Worm (Caenorhabditis elegans): ENCODE data around the gene R07G3.7.

R07G3.7 gene

ce11 chrII:7588295-7588694 lies 25.2 kb downstream of the R07G3.7 start:
- TF ChIP-seq nhr-11 (tag; optimal IDR thresholded peaks at IDR 0.05) (no peak), ceh-31 (tag; optimal IDR thresholded peaks at IDR 0.05) (peak; percentile 1)

- TF ChIP-seq hlh-13 (GFP tag; optimal IDR thresholded peaks at IDR 0.05) (no peak), Y22D7AL.16 (tag; optimal IDR thresholded peaks at IDR 0.05) (no peak), elt-2 (tag; optimal IDR thresholded peaks at IDR 0.05) (no peak), gmeb-2 (tag; optimal IDR thresholded peaks at IDR 0.05) (no peak), hlh-6 (tag; optimal IDR thresholded peaks at IDR 0.05) (no peak), ceh-22 (tag; optimal IDR thresholded peaks at IDR 0.05) (no peak), ceh-48 (tag; optimal IDR thresholded peaks at IDR 0.05) (no peak), elt-4 (tag; optimal IDR thresholded peaks at IDR 0.05) (no peak), sox-4 (tag; optimal IDR thresholded peaks at IDR 0.05) (no peak), sox-2 (GFP tag; IDR thresholded peaks at IDR 0.05) (no peak), rnt-1 (tag; optimal IDR thresholded peaks at IDR 0.05) (no peak), unc-3 (GFP tag; conservative IDR thresholded peaks at IDR 0.05) (no peak), unc-3 (tag; optimal IDR thresholded peaks at IDR 0.05) (no peak), zip-5 (tag; optimal IDR thresholded peaks at IDR 0.05) (no peak), C38D4.7 (GFP tag; optimal IDR thresholded peaks at IDR 0.05) (no peak), lim-6 (tag; optimal IDR thresholded peaks at IDR 0.05) (no peak), lin-11 (tag; optimal IDR thresholded peaks at IDR 0.05) (no peak), nhr-11 (tag; optimal IDR thresholded peaks at IDR 0.05) (no peak), sdc-2 (tag; optimal IDR thresholded peaks at IDR 0.05) (no peak)
These were observed 30.0 kb downstream of the R07G3.7 start, which contains the start of gene mks-3 for ce11 chrII:7583555-7583954. Gene mks-3 (minus strand): TSS chrII:7583655.

- no peak for TF ChIP-seq pat-9 (tag; optimal IDR thresholded peaks at IDR 0.05)
- no peak for TF ChIP-seq ttx-3 (tag; optimal IDR thresholded peaks at IDR 0.05)
- no peak for TF ChIP-seq ceh-45 (GFP tag; IDR thresholded peaks at IDR 0.05)
- no peak for TF ChIP-seq gmeb-2 (tag; optimal IDR thresholded peaks at IDR 0.05)
- no peak for TF ChIP-seq pag-3 (tag; optimal IDR thresholded peaks at IDR 0.05; ENCODE audit: borderline replicate concordance)
- TF ChIP-seq pha-4 (tag; optimal IDR thresholded peaks at IDR 0.05) = no peak
- no peak for TF ChIP-seq hlh-8 (tag; optimal IDR thresholded peaks at IDR 0.05)
- TF ChIP-seq ceh-19 (GFP tag; optimal IDR thresholded peaks at IDR 0.05) = no peak
- no peak for TF ChIP-seq ceh-2 (tag; optimal IDR thresholded peaks at IDR 0.05)
- no peak for TF ChIP-seq hlh-13 (GFP tag; optimal IDR thresholded peaks at IDR 0.05)
- TF ChIP-seq sox-2 (GFP tag; IDR thresholded peaks at IDR 0.05) = no peak
- TF ChIP-seq dve-1 (tag; optimal IDR thresholded peaks at IDR 0.05) = no peak
- TF ChIP-seq K09A11.1 (tag; optimal IDR thresholded peaks at IDR 0.05; ENCODE audit: insufficient read depth) = no peak
- no peak for TF ChIP-seq ceh-30 (tag; optimal IDR thresholded peaks at IDR 0.05)
These were observed 36.1 kb downstream of the R07G3.7 start, which contains the start of gene F35D2.6 for ce11 chrII:7577412-7577811. Gene F35D2.6 (plus strand): TSS chrII:7577712.

DNA sequence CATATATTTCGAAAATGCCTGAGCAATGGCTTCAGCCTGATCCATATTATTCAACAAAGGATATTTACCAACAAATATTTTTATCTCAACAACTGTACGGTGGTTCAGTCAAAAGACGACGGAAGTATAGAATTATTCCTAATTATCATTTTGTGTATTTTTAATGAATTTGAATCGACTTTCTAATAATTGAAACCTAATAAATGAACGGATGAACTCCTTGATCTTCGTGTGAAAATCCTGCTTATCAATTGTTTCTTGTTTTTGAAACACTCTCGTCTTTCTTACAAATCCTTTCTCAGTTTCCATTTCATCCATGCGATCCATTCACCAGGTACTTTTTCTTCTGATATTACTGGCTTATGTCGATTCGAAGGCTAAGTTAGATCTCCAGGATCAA lies 37.9 kb downstream of the R07G3.7 start, which contains the start of gene F35D2.1:
TSS of gene F35D2.1 (plus strand) at position 301 of the 400 bp plus-strand sequence.
- no peak for TF ChIP-seq F13H6.1 (tag; optimal IDR thresholded peaks at IDR 0.05)
- TF ChIP-seq mec-3 (tag; optimal IDR thresholded peaks at IDR 0.05; ENCODE audit: borderline replicate concordance) = no peak
- TF ChIP-seq K02D7.2 (tag; optimal IDR thresholded peaks at IDR 0.05) = no peak
- TF ChIP-seq zip-5 (tag; optimal IDR thresholded peaks at IDR 0.05) = no peak
- TF ChIP-seq pros-1 (tag; optimal IDR thresholded peaks at IDR 0.05) = no peak
- no peak for TF ChIP-seq syd-9 (tag; optimal IDR thresholded peaks at IDR 0.05)
- TF ChIP-seq ttx-3 (tag; optimal IDR thresholded peaks at IDR 0.05) = no peak
- TF ChIP-seq ref-2 (tag; optimal IDR thresholded peaks at IDR 0.05) = no peak
- TF ChIP-seq hlh-8 (tag; optimal IDR thresholded peaks at IDR 0.05) = no peak
- TF ChIP-seq ceh-9 (tag; optimal IDR thresholded peaks at IDR 0.05) = no peak
- TF ChIP-seq T23F11.4 (GFP tag; optimal IDR thresholded peaks at IDR 0.05) = no peak
- TF ChIP-seq dmd-4 (tag; optimal IDR thresholded peaks at IDR 0.05; ENCODE audit: borderline replicate concordance) = no peak
- TF ChIP-seq ceh-19 (GFP tag; optimal IDR thresholded peaks at IDR 0.05) = no peak
- no peak for TF ChIP-seq hlh-6 (tag; optimal IDR thresholded peaks at IDR 0.05)
- TF ChIP-seq ama-1 (optimal IDR thresholded peaks at IDR 0.05) = no peak
